Fruit fly (Drosophila melanogaster) whole organism, wandering third instar larva: ENCODE data around the gene CG10669.

Experiments used
- h ChIP-seq: fragments of 200-800 bp; sonication (Bioruptor generic); optimal IDR thresholded peaks from 3 replicates; lab custom pipeline; 2016; ENCODE audit warnings: missing biosample characterization, mild to moderate bottlenecking, missing genetic modification characterization
- lola ChIP-seq: fragments of >200 bp; optimal IDR thresholded peaks from 2 replicates; lab custom pipeline; 2017; ENCODE audit warnings: missing biosample characterization, missing genetic modification characterization
- psq ChIP-seq: fragments of 200-800 bp; sonication (Bioruptor generic); optimal IDR thresholded peaks from 3 replicates; lab custom pipeline; 2017; ENCODE audit warnings: missing biosample characterization, mild to moderate bottlenecking, missing genetic modification characterization, moderate library complexity
- usp ChIP-seq: fragments of >200 bp; optimal IDR thresholded peaks from 2 replicates; lab custom pipeline; 2017; ENCODE audit warnings: missing biosample characterization, missing genetic modification characterization

DNA sequence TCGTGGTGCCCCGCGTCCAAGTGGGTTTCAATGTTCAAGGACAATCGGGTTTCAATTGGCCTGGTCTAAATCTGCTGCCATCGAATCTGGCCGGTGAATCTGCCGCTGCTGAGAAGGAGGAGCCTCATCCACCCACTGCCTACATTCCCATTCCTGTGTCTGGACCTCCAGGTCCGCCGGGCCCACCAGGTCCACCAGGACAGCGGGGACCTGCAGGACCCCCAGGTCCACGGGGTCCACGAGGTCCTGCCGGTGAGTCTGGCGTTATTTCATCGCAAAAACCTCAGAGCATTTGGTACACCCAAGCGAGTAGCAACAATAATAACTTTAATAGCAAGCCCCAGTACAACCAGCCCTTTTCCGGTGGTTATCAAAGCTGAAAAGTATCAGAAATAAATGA, 49.2 kb upstream of the CG10669 start:
- TF ChIP-seq psq (GFP tag; lab: Kevin White, UChicago), result no peak
- no peak for TF ChIP-seq lola (GFP tag; lab: Kevin White, UChicago)
- no peak for TF ChIP-seq h (GFP tag; lab: Kevin White, UChicago)
- TF ChIP-seq usp (GFP tag; lab: Kevin White, UChicago), result no peak
